Worm (Caenorhabditis elegans): ENCODE measurements around the gene F13H8.2.

DNA sequence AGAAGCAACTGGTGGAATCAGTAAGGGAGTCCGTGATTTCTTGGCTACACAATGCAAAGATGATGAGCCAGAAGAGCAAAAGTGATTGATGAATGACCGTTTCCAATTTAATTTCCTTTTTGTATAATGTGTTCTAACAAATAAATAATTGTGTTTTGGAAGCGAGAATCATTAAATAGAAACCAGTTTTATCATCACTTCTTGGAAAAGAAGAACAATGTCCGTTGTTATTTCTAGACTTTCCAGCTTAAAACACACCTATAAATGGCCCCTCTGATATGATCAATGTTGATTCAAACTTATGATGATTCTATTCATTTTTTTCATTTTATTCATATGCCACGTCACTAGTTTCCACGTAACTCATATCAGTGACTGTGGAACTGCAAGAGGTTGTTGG is 36.0 kb downstream of the F13H8.2 start, which contains the start of gene C29F5.8:
- no peak for TF ChIP-seq W03F9.2 (tag; optimal IDR thresholded peaks at IDR 0.05)
- TF ChIP-seq dao-5 (tag; optimal IDR thresholded peaks at IDR 0.05) = no peak

Data from whole organism, L4/young adult.